Fruit fly (Drosophila melanogaster) whole organism, embryonic: ENCODE measurements around the gene CG44001.

Experiments
- CG11085 ChIP-seq: fragments of 200-800 bp; sonication (Bioruptor generic); IDR thresholded peaks from 2 replicates; pipeline ENCODE4 v1.3.6; 2022; ENCODE audit warnings: missing biosample characterization, missing genetic modification characterization
- CG12769 ChIP-seq: fragments of 200-800 bp; sonication (Bioruptor generic); optimal IDR thresholded peaks from 2 replicates; lab custom pipeline; 2019; ENCODE audit warnings: missing biosample characterization, mild to moderate bottlenecking, missing genetic modification characterization, moderate library complexity
- CG12942 ChIP-seq: fragments of 200-800 bp; sonication (Bioruptor generic); optimal IDR thresholded peaks from 3 replicates; lab custom pipeline; 2016; ENCODE audit warnings: missing biosample characterization, missing genetic modification characterization
- CG13123 ChIP-seq: fragments of 200-800 bp; sonication (Bioruptor generic); optimal IDR thresholded peaks from 2 replicates; lab custom pipeline; 2016; ENCODE audit warnings: missing biosample characterization, missing genetic modification characterization
- CG13624 ChIP-seq: fragments of 200-800 bp; sonication (Bioruptor generic); optimal IDR thresholded peaks from 2 replicates; lab custom pipeline; 2016; ENCODE audit warnings: missing biosample characterization, missing genetic modification characterization
- CG14860 ChIP-seq: fragments of 200-800 bp; sonication (Bioruptor generic); IDR thresholded peaks from 3 replicates; pipeline ENCODE4 v1.3.6; 2022; ENCODE audit warnings: missing biosample characterization, missing genetic modification characterization; ENCODE audit not compliant: partially characterized antibody
- CG15011 ChIP-seq: fragments of 200-800 bp; sonication (Bioruptor generic); optimal IDR thresholded peaks from 3 replicates; lab custom pipeline; 2018; ENCODE audit warnings: missing biosample characterization, mild to moderate bottlenecking, missing genetic modification characterization
- CG1647 ChIP-seq: fragments of 200-800 bp; sonication (Bioruptor generic); optimal IDR thresholded peaks from 3 replicates; lab custom pipeline; 2016; ENCODE audit warnings: missing biosample characterization, missing genetic modification characterization
- CG17361 ChIP-seq: fragments of 200-800 bp; sonication (Bioruptor generic); IDR thresholded peaks from 3 replicates; pipeline ENCODE4 v1.3.6; 2022; ENCODE audit warnings: missing biosample characterization, missing genetic modification characterization
- CG17912 ChIP-seq: fragments of 200-800 bp; sonication (Bioruptor generic); optimal IDR thresholded peaks from 2 replicates; lab custom pipeline; 2018; ENCODE audit warnings: missing biosample characterization, mild to moderate bottlenecking, missing genetic modification characterization
- CG18619 ChIP-seq: fragments of 200-800 bp; sonication (Bioruptor generic); optimal IDR thresholded peaks from 3 replicates; lab custom pipeline; 2017; ENCODE audit warnings: missing biosample characterization, mild to moderate bottlenecking, missing genetic modification characterization
- CG2116 ChIP-seq: fragments of 200-800 bp; sonication (Bioruptor generic); optimal IDR thresholded peaks from 3 replicates; lab custom pipeline; 2018; ENCODE audit warnings: missing biosample characterization, mild to moderate bottlenecking, missing genetic modification characterization
- CG30403 ChIP-seq: fragments of 200-800 bp; sonication (Bioruptor generic); optimal IDR thresholded peaks from 3 replicates; lab custom pipeline; 2016; ENCODE audit warnings: missing biosample characterization, missing genetic modification characterization
- CG32767 ChIP-seq: fragments of 200-800 bp; sonication (Bioruptor generic); IDR thresholded peaks from 2 replicates; pipeline ENCODE4 v1.3.6; 2022; ENCODE audit warnings: missing biosample characterization, missing genetic modification characterization
- CG32772 ChIP-seq: fragments of 200-800 bp; sonication (Bioruptor generic); IDR thresholded peaks from 2 replicates; pipeline ENCODE4 v1.3.6; 2022; ENCODE audit warnings: missing biosample characterization, missing genetic modification characterization
- CG3726 ChIP-seq: fragments of 200-800 bp; sonication (Bioruptor generic); IDR thresholded peaks from 3 replicates; pipeline ENCODE4, ENCODE4 v1.3.6; 2022; ENCODE audit warnings: missing biosample characterization, missing genetic modification characterization
- CG3838 ChIP-seq: fragments of 200-800 bp; sonication (Bioruptor generic); optimal IDR thresholded peaks from 3 replicates; lab custom pipeline; 2016; ENCODE audit warnings: missing biosample characterization, missing genetic modification characterization
- CG6175 ChIP-seq: fragments of 200-800 bp; sonication (Bioruptor generic); IDR thresholded peaks from 3 replicates; pipeline ENCODE4 v1.3.6; 2022; ENCODE audit warnings: missing biosample characterization, missing genetic modification characterization
- CG7271 ChIP-seq: fragments of 200-800 bp; sonication (Bioruptor generic); optimal IDR thresholded peaks from 2 replicates; lab custom pipeline; 2018; ENCODE audit warnings: missing biosample characterization, mild to moderate bottlenecking, missing genetic modification characterization, moderate library complexity
- Camta ChIP-seq: fragments of 200-800 bp; sonication (Bioruptor generic); optimal IDR thresholded peaks from 2 replicates; lab custom pipeline; 2016; ENCODE audit warnings: missing biosample characterization, missing genetic modification characterization
- CrebB ChIP-seq: fragments of 200-800 bp; sonication (Bioruptor generic); optimal IDR thresholded peaks from 3 replicates; lab custom pipeline; 2018; ENCODE audit warnings: missing biosample characterization, mild to moderate bottlenecking, missing genetic modification characterization
- Deaf1 ChIP-seq: fragments of 200-800 bp; optimal IDR thresholded peaks from 3 replicates; lab custom pipeline; 2019; ENCODE audit warnings: missing biosample characterization, mild to moderate bottlenecking, missing genetic modification characterization, moderate library complexity
- Hey ChIP-seq: fragments of 200-800 bp; sonication (Bioruptor generic); optimal IDR thresholded peaks from 3 replicates; lab custom pipeline; 2018; ENCODE audit warnings: missing biosample characterization, mild to moderate bottlenecking, missing genetic modification characterization
- Optix ChIP-seq: fragments of 200-800 bp; sonication (Bioruptor generic); IDR thresholded peaks from 3 replicates; pipeline ENCODE4 v1.3.6; 2022; ENCODE audit warnings: missing biosample characterization, missing genetic modification characterization
- Side ChIP-seq: fragments of 200-800 bp; sonication (Bioruptor generic); optimal IDR thresholded peaks from 2 replicates; lab custom pipeline; 2016; ENCODE audit warnings: missing biosample characterization, missing genetic modification characterization
- Sox102F ChIP-seq: fragments of 200-800 bp; sonication (Bioruptor generic); optimal IDR thresholded peaks from 2 replicates; lab custom pipeline; 2018; ENCODE audit warnings: missing biosample characterization, mild to moderate bottlenecking, missing genetic modification characterization, moderate library complexity
- Spps ChIP-seq: fragments of 200-800 bp; sonication (Bioruptor generic); optimal IDR thresholded peaks from 2 replicates; lab custom pipeline; 2018; ENCODE audit warnings: missing biosample characterization, mild to moderate bottlenecking, missing genetic modification characterization
- cas ChIP-seq: fragments of 200-800 bp; sonication (Bioruptor generic); IDR thresholded peaks from 2 replicates; pipeline ENCODE4 v1.3.6; 2022; ENCODE audit warnings: missing biosample characterization, missing genetic modification characterization
- cato ChIP-seq: fragments of 200-800 bp; sonication (Bioruptor generic); optimal IDR thresholded peaks from 2 replicates; lab custom pipeline; 2016; ENCODE audit warnings: missing biosample characterization, missing genetic modification characterization, borderline replicate concordance
- caup ChIP-seq: fragments of 200-800 bp; sonication (Bioruptor generic); optimal IDR thresholded peaks from 3 replicates; lab custom pipeline; 2017; ENCODE audit warnings: missing biosample characterization, mild to moderate bottlenecking, missing genetic modification characterization, moderate library complexity; ENCODE audit not compliant: severe bottlenecking
- dysf ChIP-seq: fragments of 200-800 bp; sonication (Bioruptor generic); IDR thresholded peaks from 3 replicates; pipeline ENCODE4 v1.3.6; 2022; ENCODE audit warnings: missing biosample characterization, missing genetic modification characterization
- en ChIP-seq: fragments of 200-800 bp; sonication (Bioruptor generic); optimal IDR thresholded peaks from 2 replicates; lab custom pipeline; 2016; ENCODE audit warnings: missing biosample characterization, missing genetic modification characterization
- esg ChIP-seq: fragments of 200-800 bp; sonication (Bioruptor generic); conservative IDR thresholded peaks from 2 replicates; pipeline ENCODE4 v1.3.6; 2022; ENCODE audit warnings: missing biosample characterization, missing genetic modification characterization
- fd3F ChIP-seq: fragments of 200-800 bp; sonication (Bioruptor generic); optimal IDR thresholded peaks from 2 replicates; lab custom pipeline; 2018; ENCODE audit warnings: missing biosample characterization, mild to moderate bottlenecking, missing genetic modification characterization, moderate library complexity
- gcm2 ChIP-seq: fragments of 200-800 bp; sonication (Bioruptor generic); optimal IDR thresholded peaks from 2 replicates; lab custom pipeline; 2016; ENCODE audit warnings: missing biosample characterization, missing genetic modification characterization
- gsb ChIP-seq: fragments of 200-800 bp; sonication (Bioruptor generic); IDR thresholded peaks from 2 replicates; pipeline ENCODE4 v1.3.6; 2022; ENCODE audit warnings: missing biosample characterization, missing genetic modification characterization
- ham ChIP-seq: fragments of 200-800 bp; sonication (Bioruptor generic); IDR thresholded peaks from 2 replicates; pipeline ENCODE4 v1.3.6; 2022; ENCODE audit warnings: missing biosample characterization, missing genetic modification characterization
- hbn ChIP-seq: fragments of 200-800 bp; sonication (Bioruptor generic); IDR thresholded peaks from 2 replicates; pipeline ENCODE4 v1.3.6; 2022; ENCODE audit warnings: missing biosample characterization, missing genetic modification characterization; ENCODE audit not compliant: partially characterized antibody
- mirr ChIP-seq: fragments of 200-800 bp; sonication (Bioruptor generic); optimal IDR thresholded peaks from 3 replicates; lab custom pipeline; 2018; ENCODE audit warnings: missing biosample characterization, mild to moderate bottlenecking, missing genetic modification characterization
- onecut ChIP-seq: fragments of 200-800 bp; sonication (Bioruptor generic); IDR thresholded peaks from 2 replicates; pipeline ENCODE4 v1.3.6; 2022; ENCODE audit warnings: missing biosample characterization, missing genetic modification characterization
- pan ChIP-seq, 4 experiments: fragments of >200 bp in 3 of 4; fragments of 200-800 bp in 1 of 4; sonication (Bioruptor generic) in 1 of 4; optimal IDR thresholded peaks in 3 of 4; IDR thresholded peaks in 1 of 4; 2 replicates each; pipeline versions ENCODE4 v1.3.6 to Lab custom; 2017 to 2022; ENCODE audit warnings: missing biosample characterization in 2 of 4, missing genetic modification characterization in 2 of 4, mixed read lengths in 1 of 4
- psq ChIP-seq: fragments of 200-800 bp; sonication (Bioruptor generic); optimal IDR thresholded peaks from 2 replicates; lab custom pipeline; 2017; ENCODE audit warnings: missing biosample characterization, missing genetic modification characterization
- sd ChIP-seq: fragments of 200-800 bp; sonication (Bioruptor generic); optimal IDR thresholded peaks from 3 replicates; lab custom pipeline; 2018; ENCODE audit warnings: missing biosample characterization, mild to moderate bottlenecking, missing genetic modification characterization, moderate library complexity
- sim ChIP-seq: fragments of 200-800 bp; sonication (Bioruptor generic); IDR thresholded peaks from 2 replicates; pipeline ENCODE4 v1.3.6; 2022; ENCODE audit warnings: missing biosample characterization, missing genetic modification characterization
- sob ChIP-seq: fragments of 200-800 bp; sonication (Bioruptor generic); IDR thresholded peaks from 2 replicates; pipeline ENCODE4 v1.3.6; 2022; ENCODE audit warnings: missing biosample characterization, missing genetic modification characterization
- ssp ChIP-seq: fragments of 200-800 bp; sonication (Bioruptor generic); IDR thresholded peaks from 2 replicates; pipeline ENCODE4 v1.3.6; 2022; ENCODE audit warnings: missing biosample characterization, missing genetic modification characterization
- tna ChIP-seq: fragments of 200-800 bp; sonication (Bioruptor generic); IDR thresholded peaks from 2 replicates; pipeline ENCODE4 v1.3.6; 2022; ENCODE audit warnings: missing biosample characterization, missing genetic modification characterization; ENCODE audit not compliant: partially characterized antibody
- wor ChIP-seq: fragments of 200-800 bp; sonication (Bioruptor generic); IDR thresholded peaks from 2 replicates; pipeline ENCODE4 v1.3.6; 2022; ENCODE audit warnings: missing biosample characterization, missing genetic modification characterization

CG44001 gene

dm6 chr2L:5070797-5071579, 27.9 kb downstream of the CG44001 start, which contains the start of gene RpL37A (continued):
- TF ChIP-seq CG12942 (GFP tag; lab: Kevin White, UChicago) = peak; percentile 48
- no peak for TF ChIP-seq sd (tag; lab: Kevin White, UChicago)
- peak; percentile 55 for TF ChIP-seq fd3F (GFP tag; lab: Kevin White, UChicago)
- TF ChIP-seq hbn = peak; percentile 31; the same call in 1 of the 2 replicates
- TF ChIP-seq caup = peak; percentile 95
- TF ChIP-seq dysf = peak; percentile 55; the same call in 1 of the 3 replicates
- TF ChIP-seq CG32772 = no peak; the same call in 1 of the 2 replicates
- peak; percentile 55 for TF ChIP-seq sim (GFP tag; lab: Robert Waterston, UW)
- TF ChIP-seq Camta = peak; percentile 86
- peak; percentile 59 for TF ChIP-seq CrebB
- peak; percentile 87 for TF ChIP-seq Side (GFP tag; lab: Kevin White, UChicago)
- peak; percentile 78 for TF ChIP-seq CG17361 (GFP tag; lab: Robert Waterston, UW)
- peak; percentile 54; the same call in 1 of the 2 replicates for TF ChIP-seq gsb (GFP tag; lab: Robert Waterston, UW)
- peak; percentile 72 for TF ChIP-seq gcm2 (GFP tag; lab: Kevin White, UChicago)
- TF ChIP-seq ssp (GFP tag; lab: Robert Waterston, UW) = peak; percentile 7; the same call in 1 of the 2 replicates
- TF ChIP-seq Sox102F (GFP tag; lab: Kevin White, UChicago) = no peak
- no peak for TF ChIP-seq CG14860 (GFP tag; lab: Robert Waterston, UW)
- peak; percentile 71 for TF ChIP-seq CG1647
- TF ChIP-seq en = peak; percentile 47
- TF ChIP-seq CG17912 (GFP tag; lab: Kevin White, UChicago) = peak; percentile 90
- no peak for TF ChIP-seq cato (GFP tag; lab: Kevin White, UChicago)
- peak; percentile 85 for TF ChIP-seq sob (GFP tag; lab: Robert Waterston, UW)
- TF ChIP-seq ham (GFP tag; lab: Robert Waterston, UW) = 0 out of 2 replicates have a peak, but pooled peaks have one; percentile 21
- TF ChIP-seq CG30403 (GFP tag; lab: Kevin White, UChicago) = peak; percentile 69
- TF ChIP-seq CG13624 (GFP tag; lab: Kevin White, UChicago) = peak; percentile 89
- TF ChIP-seq Optix = peak; percentile 76
- no peak for TF ChIP-seq pan (optimal IDR thresholded peaks at IDR 0.05; lab: Kevin White, UChicago)
- peak in 1 of 2 experiments; percentile 68 for TF ChIP-seq pan (GFP tag; optimal IDR thresholded peaks at IDR 0.05 in 1 of 2, IDR thresholded peaks at IDR 0.05 in 1 of 2)
- peak; percentile 93 for TF ChIP-seq CG7271 (tag; lab: Kevin White, UChicago)
- peak; percentile 81 for TF ChIP-seq CG18619
- peak; percentile 76 for TF ChIP-seq CG15011 (GFP tag; lab: Kevin White, UChicago)
- TF ChIP-seq Hey (tag; lab: Kevin White, UChicago) = no peak
- peak; percentile 51; the same call in 1 of the 2 replicates for TF ChIP-seq CG32767 (GFP tag; lab: Robert Waterston, UW)
- peak; percentile 88 for TF ChIP-seq onecut (GFP tag; lab: Robert Waterston, UW)
- TF ChIP-seq CG3726 (GFP tag; lab: Robert Waterston, UW) = 0 out of 3 replicates have a peak, but pooled peaks have one; percentile 14
- no peak for TF ChIP-seq wor (GFP tag; lab: Robert Waterston, UW)
- TF ChIP-seq Spps (tag; lab: Kevin White, UChicago) = peak; percentile 71
- TF ChIP-seq Deaf1 (tag; lab: Kevin White, UChicago) = no peak
- peak; percentile 72; the same call in 2 of the 3 replicates for TF ChIP-seq CG6175 (GFP tag; lab: Robert Waterston, UW)
- peak; percentile 86 for TF ChIP-seq CG2116 (GFP tag; lab: Kevin White, UChicago)
- peak; percentile 78 for TF ChIP-seq CG12769 (tag; lab: Kevin White, UChicago)
- peak; percentile 18 for TF ChIP-seq CG3838 (GFP tag; lab: Kevin White, UChicago)
- TF ChIP-seq tna = no peak
- peak; percentile 62; the same call in 1 of the 2 replicates for TF ChIP-seq CG11085 (GFP tag; lab: Robert Waterston, UW)
- TF ChIP-seq CG13123 (GFP tag; lab: Kevin White, UChicago) = peak; percentile 57
- TF ChIP-seq mirr = peak; percentile 75
- peak; percentile 30 for TF ChIP-seq psq
- TF ChIP-seq cas (GFP tag; lab: Robert Waterston, UW) = peak; percentile 57; the same call in 1 of the 2 replicates
- no peak for TF ChIP-seq esg (GFP tag; lab: Robert Waterston, UW)
